Fruit fly (Drosophila melanogaster) whole organism, prepupa: ENCODE measurements around the gene bark.

Experiments used
- Blimp-1 ChIP-seq: fragments of 200-800 bp; sonication (Bioruptor generic); optimal IDR thresholded peaks from 3 replicates; lab custom pipeline; 2017; ENCODE audit warnings: missing biosample characterization, missing genetic modification characterization, mild to moderate bottlenecking, moderate library complexity, missing genetic modification reagents
- CG10631 ChIP-seq: fragments of 200-800 bp; sonication (Bioruptor generic); optimal IDR thresholded peaks from 2 replicates; lab custom pipeline; 2016; ENCODE audit warnings: missing biosample characterization, missing genetic modification characterization
- CG11762 ChIP-seq: fragments of 200-800 bp; sonication (Bioruptor generic); optimal IDR thresholded peaks from 3 replicates; lab custom pipeline; 2016; ENCODE audit warnings: missing biosample characterization, missing genetic modification characterization; ENCODE audit not compliant: insufficient read depth
- CG11902 ChIP-seq: fragments of 200-800 bp; sonication (Bioruptor generic); optimal IDR thresholded peaks from 3 replicates; lab custom pipeline; 2016; ENCODE audit warnings: missing biosample characterization, missing genetic modification characterization
- CG15336 ChIP-seq: fragments of 200-800 bp; sonication (Bioruptor generic); IDR thresholded peaks from 2 replicates; pipeline ENCODE4 v1.3.6; 2022; ENCODE audit warnings: missing biosample characterization, missing genetic modification characterization
- CG1621 ChIP-seq: fragments of 200-800 bp; sonication (Bioruptor generic); optimal IDR thresholded peaks from 3 replicates; lab custom pipeline; 2018; ENCODE audit warnings: missing biosample characterization, mild to moderate bottlenecking, missing genetic modification characterization
- CG16779 ChIP-seq: fragments of 200-800 bp; sonication (Bioruptor generic); optimal IDR thresholded peaks from 3 replicates; lab custom pipeline; 2017; ENCODE audit warnings: missing biosample characterization, mild to moderate bottlenecking, missing genetic modification characterization
- CG32006 ChIP-seq: fragments of 200-800 bp; sonication (Bioruptor generic); optimal IDR thresholded peaks from 3 replicates; lab custom pipeline; 2017; ENCODE audit warnings: missing biosample characterization, mild to moderate bottlenecking, missing genetic modification characterization
- CG34406 ChIP-seq: fragments of 200-800 bp; sonication (Bioruptor generic); optimal IDR thresholded peaks from 3 replicates; lab custom pipeline; 2016; ENCODE audit warnings: missing biosample characterization, missing genetic modification characterization
- CG3919 ChIP-seq: fragments of 200-800 bp; sonication (Bioruptor generic); optimal IDR thresholded peaks from 3 replicates; lab custom pipeline; 2016; ENCODE audit warnings: missing biosample characterization, missing genetic modification characterization
- CG4318 ChIP-seq: fragments of 200-800 bp; sonication (Bioruptor generic); optimal IDR thresholded peaks from 3 replicates; lab custom pipeline; 2017; ENCODE audit warnings: missing biosample characterization, mild to moderate bottlenecking, missing genetic modification characterization
- CG6276 ChIP-seq: fragments of 200-800 bp; sonication (Bioruptor generic); optimal IDR thresholded peaks from 2 replicates; lab custom pipeline; 2017; ENCODE audit warnings: missing biosample characterization, mild to moderate bottlenecking, missing genetic modification characterization
- CG6792 ChIP-seq: fragments of 200-800 bp; sonication (Bioruptor generic); optimal IDR thresholded peaks from 3 replicates; lab custom pipeline; 2016; ENCODE audit warnings: missing biosample characterization, missing genetic modification characterization
- CG6808 ChIP-seq: fragments of 200-800 bp; sonication (Bioruptor generic); optimal IDR thresholded peaks from 3 replicates; lab custom pipeline; 2017; ENCODE audit warnings: missing biosample characterization, missing genetic modification characterization, mild to moderate bottlenecking, moderate library complexity, missing genetic modification reagents
- CG6854 ChIP-seq: fragments of 200-800 bp; sonication (Bioruptor generic); optimal IDR thresholded peaks from 2 replicates; lab custom pipeline; 2017; ENCODE audit warnings: missing biosample characterization, mild to moderate bottlenecking, missing genetic modification characterization
- CG8119 ChIP-seq: fragments of 200-800 bp; sonication (Bioruptor generic); IDR thresholded peaks from 3 replicates; pipeline ENCODE4 v1.3.6; 2022; ENCODE audit warnings: missing biosample characterization, missing genetic modification characterization
- CG8632 ChIP-seq: fragments of 200-800 bp; sonication (Bioruptor generic); optimal IDR thresholded peaks from 3 replicates; lab custom pipeline; 2016; ENCODE audit warnings: missing biosample characterization, missing genetic modification characterization
- CG9139 ChIP-seq: fragments of 200-800 bp; sonication (Bioruptor generic); optimal IDR thresholded peaks from 3 replicates; lab custom pipeline; 2017; ENCODE audit warnings: missing biosample characterization, mild to moderate bottlenecking, missing genetic modification characterization
- Eip78C ChIP-seq: fragments of 200-800 bp; sonication (Bioruptor generic); peaks from one replicate; lab custom pipeline; 2016; ENCODE audit warnings: missing biosample characterization, missing genetic modification characterization
- Ets96B ChIP-seq: fragments of 200-800 bp; optimal IDR thresholded peaks from 2 replicates; lab custom pipeline; 2019; ENCODE audit warnings: missing biosample characterization, mild to moderate bottlenecking, missing genetic modification characterization, moderate library complexity
- Gug ChIP-seq: fragments of 200-800 bp; sonication (Bioruptor generic); IDR thresholded peaks from 2 replicates; pipeline ENCODE4 v1.3.6; 2022; ENCODE audit warnings: missing biosample characterization, missing genetic modification characterization
- Hr38 ChIP-seq: sonication (Bioruptor generic); optimal IDR thresholded peaks from 2 replicates; lab custom pipeline; 2016; ENCODE audit warnings: missing biosample characterization, missing genetic modification characterization
- Hr39 ChIP-seq: fragments of 200-800 bp; sonication (Bioruptor generic); optimal IDR thresholded peaks from 2 replicates; lab custom pipeline; 2016; ENCODE audit warnings: missing biosample characterization, missing genetic modification characterization
- Hr4 ChIP-seq: fragments of 200-800 bp; sonication (Bioruptor generic); optimal IDR thresholded peaks from 3 replicates; lab custom pipeline; 2016; ENCODE audit warnings: missing biosample characterization, missing genetic modification characterization
- Met ChIP-seq: fragments of 200-800 bp; sonication (Bioruptor generic); optimal IDR thresholded peaks from 3 replicates; lab custom pipeline; 2016; ENCODE audit warnings: missing biosample characterization, missing genetic modification characterization
- OdsH ChIP-seq: fragments of 200-800 bp; sonication (Bioruptor generic); optimal IDR thresholded peaks from 3 replicates; lab custom pipeline; 2016; ENCODE audit warnings: missing biosample characterization, missing genetic modification characterization
- Smox ChIP-seq: fragments of 200-800 bp; sonication (Bioruptor generic); optimal IDR thresholded peaks from 3 replicates; lab custom pipeline; 2016; ENCODE audit warnings: missing biosample characterization, missing genetic modification characterization
- Sox102F ChIP-seq: fragments of 200-800 bp; sonication (Bioruptor generic); optimal IDR thresholded peaks from 2 replicates; lab custom pipeline; 2016; ENCODE audit warnings: missing biosample characterization, mild to moderate bottlenecking, missing genetic modification characterization
- Sox14 ChIP-seq: fragments of 200-800 bp; sonication (Bioruptor generic); optimal IDR thresholded peaks from 3 replicates; lab custom pipeline; 2016; ENCODE audit warnings: missing biosample characterization, missing genetic modification characterization
- Sox15 ChIP-seq: fragments of 200-800 bp; sonication (Bioruptor generic); optimal IDR thresholded peaks from 3 replicates; lab custom pipeline; 2016; ENCODE audit warnings: missing biosample characterization, missing genetic modification characterization
- achi ChIP-seq: fragments of 200-800 bp; sonication (Bioruptor generic); optimal IDR thresholded peaks from 3 replicates; lab custom pipeline; 2016; ENCODE audit warnings: missing biosample characterization, missing genetic modification characterization
- acj6 ChIP-seq: fragments of 200-800 bp; sonication (Bioruptor generic); optimal IDR thresholded peaks from 3 replicates; lab custom pipeline; 2016; ENCODE audit warnings: missing biosample characterization, missing genetic modification characterization
- dsx ChIP-seq: fragments of 200-800 bp; optimal IDR thresholded peaks from 3 replicates; lab custom pipeline; 2019; ENCODE audit warnings: missing biosample characterization, mild to moderate bottlenecking, missing genetic modification characterization, moderate library complexity; ENCODE audit not compliant: poor library complexity, severe bottlenecking
- eg ChIP-seq: fragments of 200-800 bp; sonication (Bioruptor generic); IDR thresholded peaks from 3 replicates; pipeline ENCODE4 v1.3.6; 2022; ENCODE audit warnings: missing biosample characterization, missing genetic modification characterization
- esn ChIP-seq: fragments of 200-800 bp; sonication (Bioruptor generic); optimal IDR thresholded peaks from 2 replicates; lab custom pipeline; 2016; ENCODE audit warnings: missing biosample characterization, mild to moderate bottlenecking, missing genetic modification characterization, moderate library complexity
- fd85E ChIP-seq: fragments of 200-800 bp; sonication (Bioruptor generic); optimal IDR thresholded peaks from 3 replicates; lab custom pipeline; 2016; ENCODE audit warnings: missing biosample characterization, missing genetic modification characterization
- fkh ChIP-seq: fragments of 200-800 bp; sonication (Bioruptor generic); optimal IDR thresholded peaks from 3 replicates; lab custom pipeline; 2017; ENCODE audit warnings: missing biosample characterization, mild to moderate bottlenecking, missing genetic modification characterization, moderate library complexity
- lz ChIP-seq: fragments of 200-800 bp; sonication (Bioruptor generic); optimal IDR thresholded peaks from 3 replicates; lab custom pipeline; 2016; ENCODE audit warnings: missing biosample characterization, missing genetic modification characterization
- net ChIP-seq: fragments of 200-800 bp; sonication (Bioruptor generic); optimal IDR thresholded peaks from 3 replicates; lab custom pipeline; 2016; ENCODE audit warnings: missing biosample characterization, missing genetic modification characterization
- pdm3 ChIP-seq: fragments of 200-800 bp; sonication (Bioruptor generic); optimal IDR thresholded peaks from 3 replicates; lab custom pipeline; 2016; ENCODE audit warnings: missing biosample characterization, missing genetic modification characterization
- salr ChIP-seq, 2 experiments: fragments of 200-800 bp; sonication (Bioruptor generic); optimal IDR thresholded peaks; 3 replicates each; lab custom pipeline; 2016 to 2018; ENCODE audit warnings: missing biosample characterization in 2 of 2, missing genetic modification characterization in 2 of 2, mild to moderate bottlenecking in 1 of 2
- ss ChIP-seq, 2 experiments: fragments of 200-800 bp; sonication (Bioruptor generic); optimal IDR thresholded peaks; 2 replicates in 1 of 2; 3 replicates in 1 of 2; lab custom pipeline; 2017 to 2018; ENCODE audit warnings: mild to moderate bottlenecking in 2 of 2, missing biosample characterization in 2 of 2, missing genetic modification characterization in 2 of 2, moderate library complexity in 1 of 2
- svp ChIP-seq: fragments of 200-800 bp; sonication (Bioruptor generic); peaks from one replicate; lab custom pipeline; 2016; ENCODE audit warnings: missing biosample characterization, missing genetic modification characterization
- topi ChIP-seq: fragments of 200-800 bp; sonication (Bioruptor generic); optimal IDR thresholded peaks from 3 replicates; lab custom pipeline; 2016; ENCODE audit warnings: missing biosample characterization, missing genetic modification characterization

bark gene

DNA sequence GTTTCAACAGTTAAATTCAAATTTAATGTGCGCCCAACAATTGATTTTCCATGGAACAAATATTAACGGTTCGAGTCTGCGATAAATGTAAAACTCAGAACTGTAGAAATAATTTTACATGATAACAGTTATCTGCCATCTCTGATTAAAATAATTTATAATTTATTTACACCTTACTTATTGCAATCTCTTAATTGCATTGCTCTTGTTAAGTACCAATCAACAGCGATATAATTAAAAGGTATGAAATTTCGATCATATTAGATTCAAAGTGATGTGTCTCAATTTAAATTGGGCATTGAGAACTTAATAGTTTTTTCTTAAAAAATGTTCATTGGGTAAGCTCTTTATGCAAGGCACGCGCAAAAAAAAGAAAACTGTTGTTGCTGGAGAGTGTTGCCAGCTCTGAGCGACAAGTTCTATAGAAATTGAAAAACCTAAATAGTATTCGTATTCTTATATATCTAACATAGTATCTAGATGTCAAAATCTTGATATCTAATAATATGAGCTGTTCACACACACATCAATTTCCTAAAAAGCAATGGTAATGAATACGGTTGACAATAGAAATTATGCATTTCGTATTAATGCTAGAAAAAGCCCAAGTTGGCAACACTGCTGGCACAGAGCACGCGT lies 16.0 kb downstream of the bark start (continued):
- TF ChIP-seq CG15336 (GFP tag; lab: Robert Waterston, UW) = peak; percentile 82
- TF ChIP-seq acj6 (GFP tag; lab: Kevin White, UChicago) = peak; percentile 76
- TF ChIP-seq CG1621 (tag; lab: Kevin White, UChicago) = no peak
- TF ChIP-seq CG11902 (GFP tag; lab: Kevin White, UChicago) = no peak
- peak; percentile 21 for TF ChIP-seq fd85E (GFP tag; lab: Kevin White, UChicago)
- TF ChIP-seq esn = peak; percentile 81
- peak; percentile 65 for TF ChIP-seq CG10631 (GFP tag; lab: Kevin White, UChicago)
- no peak for TF ChIP-seq Met
- TF ChIP-seq Blimp-1 = no peak
- peak; percentile 56 for TF ChIP-seq Gug (GFP tag; lab: Robert Waterston, UW)
- TF ChIP-seq Ets96B (tag; lab: Kevin White, UChicago) = peak; percentile 74
- TF ChIP-seq CG8632 = peak; percentile 56
- peak in 1 of 2 experiments; percentile 5 for TF ChIP-seq ss (GFP tag; optimal IDR thresholded peaks at IDR 0.05; lab: Kevin White, UChicago)
- peak; percentile 79 for TF ChIP-seq CG32006
- no peak for TF ChIP-seq CG6792 (GFP tag; lab: Kevin White, UChicago)
- peak; percentile 39 for TF ChIP-seq Sox15 (GFP tag; lab: Kevin White, UChicago)
- peak; percentile 47 for TF ChIP-seq topi (GFP tag; lab: Kevin White, UChicago)
- peak; percentile 53 for TF ChIP-seq dsx
- TF ChIP-seq CG4318 (GFP tag; lab: Kevin White, UChicago) = peak; percentile 40
- peak; percentile 90 for TF ChIP-seq eg
- no peak for TF ChIP-seq Hr38
- peak; percentile 32 for TF ChIP-seq OdsH (GFP tag; lab: Kevin White, UChicago)
- no peak for TF ChIP-seq CG16779 (tag; lab: Kevin White, UChicago)
- peak in 1 of 2 experiments; percentile 57 for TF ChIP-seq salr (GFP tag; optimal IDR thresholded peaks at IDR 0.05; lab: Kevin White, UChicago)
- TF ChIP-seq lz (GFP tag; lab: Kevin White, UChicago) = peak; percentile 75

DNA sequence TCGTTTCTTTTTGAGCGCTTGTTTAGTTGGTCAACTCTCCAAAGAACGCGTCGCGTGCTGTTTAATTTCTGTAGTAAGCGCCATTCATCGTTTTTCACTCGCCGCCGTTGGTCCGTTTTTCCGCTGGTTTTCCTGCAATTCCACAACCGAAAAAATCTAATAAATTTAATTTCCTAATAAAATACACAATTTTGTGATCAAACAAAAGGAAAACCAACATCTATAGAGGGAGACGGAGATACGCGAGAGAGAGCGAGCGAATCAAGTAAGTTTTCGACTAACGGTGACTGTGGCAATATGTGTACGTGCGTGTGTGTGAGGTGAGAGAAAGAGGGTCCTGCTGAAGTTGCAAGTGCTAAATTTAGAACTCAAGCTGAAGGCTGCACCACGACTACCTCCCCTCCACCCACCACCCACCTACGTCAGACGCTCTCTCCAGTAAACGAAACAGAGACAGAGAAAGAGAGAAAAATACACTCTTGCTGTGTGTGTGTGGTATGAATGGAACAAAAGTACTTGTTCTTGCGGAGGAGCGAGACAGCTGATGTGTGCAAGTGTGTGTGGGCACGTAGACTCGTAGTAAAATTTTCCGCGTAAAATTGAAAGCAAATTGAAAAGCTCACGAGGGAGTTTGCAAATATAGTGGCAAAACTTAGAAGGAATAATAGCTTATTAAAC lies 16.6 kb downstream of the bark start, which contains the start of gene Reph:
Gene Reph, plus strand, starts transcription at position 80 of the 678 bp plus-strand sequence.
- TF ChIP-seq OdsH (GFP tag; lab: Kevin White, UChicago) (no peak), dsx (peak; percentile 15), CG1621 (tag; lab: Kevin White, UChicago) (peak; percentile 24), CG8119 (GFP tag; lab: Robert Waterston, UW) (no peak), CG3919 (no peak), lz (GFP tag; lab: Kevin White, UChicago) (no peak), Smox (GFP tag; lab: Kevin White, UChicago) (no peak), Hr38 (no peak), Sox102F (peak; percentile 24), Hr4 (no peak), Hr39 (GFP tag; lab: Kevin White, UChicago) (no peak), CG6792 (GFP tag; lab: Kevin White, UChicago) (peak; percentile 40), Ets96B (tag; lab: Kevin White, UChicago) (no peak), achi (GFP tag; lab: Kevin White, UChicago) (no peak), fkh (peak; percentile 87), topi (GFP tag; lab: Kevin White, UChicago) (peak; percentile 10), svp (no peak), CG10631 (GFP tag; lab: Kevin White, UChicago) (no peak), CG15336 (GFP tag; lab: Robert Waterston, UW) (peak; percentile 18; the same call in 1 of the 2 replicates), CG32006 (no peak), CG16779 (tag; lab: Kevin White, UChicago) (peak; percentile 61), CG9139 (peak; percentile 18), Gug (GFP tag; lab: Robert Waterston, UW) (no peak), pdm3 (GFP tag; lab: Kevin White, UChicago) (no peak), salr (GFP tag; optimal IDR thresholded peaks at IDR 0.05; lab: Kevin White, UChicago) (peak in 1 of 2 experiments; percentile 39), CG6276 (GFP tag; lab: Kevin White, UChicago) (no peak), CG11902 (GFP tag; lab: Kevin White, UChicago) (no peak), CG6808 (GFP tag; lab: Kevin White, UChicago) (no peak), CG4318 (GFP tag; lab: Kevin White, UChicago) (no peak), Sox15 (GFP tag; lab: Kevin White, UChicago) (no peak), Eip78C (GFP tag; lab: Kevin White, UChicago) (peak; percentile 33), net (GFP tag; lab: Kevin White, UChicago) (peak; percentile 38), eg (0 out of 3 replicates have a peak, but pooled peaks have one; percentile 28), Blimp-1 (peak; percentile 31), ss (GFP tag; optimal IDR thresholded peaks at IDR 0.05; lab: Kevin White, UChicago) (peak in 1 of 2 experiments; percentile 5), CG11762 (GFP tag; lab: Kevin White, UChicago) (no peak), CG34406 (GFP tag; lab: Kevin White, UChicago) (peak; percentile 35), CG6854 (GFP tag; lab: Kevin White, UChicago) (peak; percentile 58), Sox14 (GFP tag; lab: Kevin White, UChicago) (peak; percentile 77)
